Fruit fly (Drosophila melanogaster) whole organism, wandering third instar larva: ENCODE data around the gene vito.
A peak's percentile ranks its signal among the peaks of the same experiment; 100 is the strongest.

Experiments used
- Hr78 ChIP-seq: fragments of >200 bp; optimal IDR thresholded peaks from 2 replicates; lab custom pipeline; 2017; ENCODE audit warnings: missing biosample characterization, missing genetic modification characterization
- Myc ChIP-seq: fragments of >200 bp; optimal IDR thresholded peaks from 2 replicates; lab custom pipeline; 2017
- OdsH ChIP-seq: fragments of 200-800 bp; sonication (Bioruptor generic); optimal IDR thresholded peaks from 2 replicates; lab custom pipeline; 2016; ENCODE audit warnings: missing biosample characterization, mild to moderate bottlenecking, missing genetic modification characterization
- Vsx2 ChIP-seq: fragments of 200-300, 225-300 bp; sonication (Bioruptor generic); optimal IDR thresholded peaks from 2 replicates; lab custom pipeline; 2018; ENCODE audit warnings: missing biosample characterization, missing genetic modification characterization; ENCODE audit not compliant: partially characterized antibody
- br ChIP-seq: fragments of 200-800 bp; sonication (Bioruptor generic); optimal IDR thresholded peaks from 2 replicates; lab custom pipeline; 2016; ENCODE audit warnings: missing biosample characterization, missing genetic modification characterization
- dmrt93B ChIP-seq: fragments of 200-800 bp; sonication (Bioruptor generic); optimal IDR thresholded peaks from 2 replicates; lab custom pipeline; 2018; ENCODE audit warnings: missing biosample characterization, mild to moderate bottlenecking, missing genetic modification characterization
- ey ChIP-seq: fragments of 200-800 bp; sonication (Bioruptor generic); optimal IDR thresholded peaks from 2 replicates; lab custom pipeline; 2016; ENCODE audit warnings: missing biosample characterization, missing genetic modification characterization
- fru ChIP-seq: fragments of 200-800 bp; sonication (Bioruptor generic); optimal IDR thresholded peaks from 3 replicates; lab custom pipeline; 2016; ENCODE audit warnings: missing biosample characterization, mild to moderate bottlenecking, missing genetic modification characterization
- pan ChIP-seq: fragments of >200 bp; optimal IDR thresholded peaks from 2 replicates; lab custom pipeline; 2017
- psq ChIP-seq: fragments of 200-800 bp; sonication (Bioruptor generic); optimal IDR thresholded peaks from 3 replicates; lab custom pipeline; 2017; ENCODE audit warnings: missing biosample characterization, mild to moderate bottlenecking, missing genetic modification characterization, moderate library complexity
- sage ChIP-seq: fragments of 200-800 bp; sonication (Bioruptor generic); optimal IDR thresholded peaks from 2 replicates; lab custom pipeline; 2016; ENCODE audit warnings: missing biosample characterization, mild to moderate bottlenecking, missing genetic modification characterization

dm6 chr3L:5770817-5771425 lies 6.2 kb downstream of the vito start:
- no peak for TF ChIP-seq Vsx2
- no peak for TF ChIP-seq pan (lab: Kevin White, UChicago)
- peak; percentile 92 for TF ChIP-seq Myc (lab: Kevin White, UChicago)
- no peak for TF ChIP-seq dmrt93B (GFP tag; lab: Kevin White, UChicago)
- TF ChIP-seq br (GFP tag; lab: Kevin White, UChicago): peak; percentile 94
- TF ChIP-seq sage: no peak
- peak; percentile 93 for TF ChIP-seq ey (GFP tag; lab: Kevin White, UChicago)
- TF ChIP-seq psq (GFP tag; lab: Kevin White, UChicago): peak; percentile 45
- TF ChIP-seq Hr78 (GFP tag; lab: Kevin White, UChicago): no peak
- TF ChIP-seq fru (GFP tag; lab: Kevin White, UChicago): peak; percentile 93
- TF ChIP-seq OdsH (GFP tag; lab: Kevin White, UChicago): peak; percentile 94
